Worm (Caenorhabditis elegans): ENCODE results near the gene Y43F8B.2.

- TF ChIP-seq C16A3.4 (tag; optimal IDR thresholded peaks at IDR 0.05) = no peak
- TF ChIP-seq lsy-2 (tag; optimal IDR thresholded peaks at IDR 0.05) = no peak
- no peak for TF ChIP-seq elt-3 (tag; optimal IDR thresholded peaks at IDR 0.05)
- TF ChIP-seq nhr-28 (tag; optimal IDR thresholded peaks at IDR 0.05) = no peak
- no peak for TF ChIP-seq nhr-77 (tag; optimal IDR thresholded peaks at IDR 0.05)
- no peak for TF ChIP-seq lin-39 (tag; optimal IDR thresholded peaks at IDR 0.05)
- no peak for TF ChIP-seq nhr-11 (tag; optimal IDR thresholded peaks at IDR 0.05)
- no peak for TF ChIP-seq lin-13 (GFP tag; optimal IDR thresholded peaks at IDR 0.05)
Measured at ce11 chrV:19482535-19482934, 50.4 kb downstream of the Y43F8B.2 start, which contains the start of gene Y43F8B.22.
